Fruit fly (Drosophila melanogaster) S2 (cell line): Measurements from ENCODE around the gene CG9921.

Experiments used
- CG8478 ChIP-seq: fragments of >200 bp; optimal IDR thresholded peaks from 2 replicates; lab custom pipeline; 2018
- CTCF ChIP-seq, 2 experiments: fragments of >200 bp; optimal IDR thresholded peaks; 2 replicates each; lab custom pipeline; 2018

- TF ChIP-seq CG8478 (lab: Kevin White, UChicago), result no peak
- TF ChIP-seq CTCF (optimal IDR thresholded peaks at IDR 0.05; lab: Kevin White, UChicago), result no peak
Observed at dm6 chrX:16303636-16304035, 29.8 kb downstream of the CG9921 start, which contains the start of gene CG3679.
